Fruit fly (Drosophila melanogaster) Kc167 (cell line): ENCODE data around the gene CG7049.

Experiments used
- Myc ChIP-seq: fragments of >200 bp; optimal IDR thresholded peaks from 2 replicates; lab custom pipeline; 2017; ENCODE audit warnings: missing external identifiers
- h ChIP-seq: fragments of >200 bp; optimal IDR thresholded peaks from 3 replicates; lab custom pipeline; 2018; ENCODE audit warnings: missing external identifiers
- insv ChIP-seq: fragments of >200 bp; optimal IDR thresholded peaks from 3 replicates; lab custom pipeline; 2018; ENCODE audit warnings: missing external identifiers
- psq ChIP-seq: fragments of >200 bp; optimal IDR thresholded peaks from 2 replicates; lab custom pipeline; 2017; ENCODE audit warnings: missing external identifiers
- ttk ChIP-seq: sonication (Bioruptor generic); optimal IDR thresholded peaks from 2 replicates; lab custom pipeline; 2017; ENCODE audit warnings: missing external identifiers

DNA sequence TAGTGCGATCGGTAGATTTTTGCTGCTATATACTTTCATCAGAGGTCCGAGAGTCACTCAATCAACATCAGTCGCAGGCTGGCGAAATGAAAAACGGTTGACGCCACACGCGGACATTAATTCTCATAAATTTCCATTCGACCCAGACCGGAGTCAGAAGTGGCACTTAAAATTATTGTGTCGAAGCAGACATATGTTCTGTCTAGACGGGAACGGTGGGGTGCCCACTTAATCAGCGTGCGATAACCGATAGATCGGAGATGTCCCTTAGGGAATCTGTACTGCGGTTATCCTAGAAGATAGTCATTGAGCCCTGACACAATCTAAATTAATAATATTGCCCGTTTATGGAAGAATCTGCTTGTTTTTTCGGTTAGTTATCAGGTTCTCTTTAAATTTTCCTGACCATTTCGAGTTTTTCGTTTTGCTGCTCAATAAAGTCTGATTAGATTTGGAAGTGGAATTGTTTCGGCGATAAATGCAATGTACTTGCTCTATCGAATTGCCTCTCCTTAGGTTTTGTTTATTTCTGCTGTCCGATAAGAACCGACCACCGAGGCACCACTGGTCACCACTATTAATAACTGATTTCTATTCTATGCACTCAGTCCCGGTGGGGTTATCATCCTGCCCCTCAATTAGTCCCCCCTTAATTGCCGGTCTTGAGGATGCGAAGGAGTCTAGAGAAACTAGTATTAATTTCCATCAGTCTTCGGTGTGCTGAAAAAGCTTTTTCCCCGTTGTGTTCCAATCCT is 14.0 kb downstream of the CG7049 start:
- TF ChIP-seq psq (lab: Kevin White, UChicago) (no peak), Myc (lab: Kevin White, UChicago) (no peak), ttk (lab: Kevin White, UChicago) (no peak), h (no peak), insv (lab: Kevin White, UChicago) (no peak)
